Comparison of ENCODE assay signal across 2 worm cellular contexts in the genomic region with DNA sequence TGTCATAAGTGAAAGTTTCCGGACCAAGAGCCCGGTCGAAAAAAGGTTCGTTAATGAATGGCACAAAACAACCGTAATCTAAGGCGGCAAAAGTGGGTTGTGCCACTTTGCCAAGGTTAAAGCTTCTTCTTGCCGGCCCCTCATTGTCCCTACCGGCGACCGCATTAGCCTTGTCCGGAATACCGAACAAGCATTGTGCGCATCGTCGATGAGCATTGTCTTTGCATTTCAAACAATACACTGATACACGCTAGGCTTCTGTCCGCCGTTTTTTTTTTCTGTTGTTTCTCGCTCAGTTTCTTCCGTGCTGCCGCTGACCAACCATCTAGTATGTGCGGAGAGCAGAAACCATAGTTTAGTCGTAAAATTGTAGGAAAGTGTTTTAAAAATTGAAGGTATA.
TF ChIP-seq lines count a peak whose summit lies in the region.

C03F11.2 (minus strand) TSS at position 101 of the 400 bp plus-strand sequence.

TF ChIP-seq in whole organism, L4 larva, 104 proteins besides CTCF, POLR2A, EP300 and RAD21:
- peak; percentile 38 for TF ChIP-seq pqm-1 (tag; optimal IDR thresholded peaks at IDR 0.05; lab: Kevin White, UChicago)
- peak; percentile 38 for TF ChIP-seq nhr-28 (tag; optimal IDR thresholded peaks at IDR 0.05; lab: Kevin White, UChicago)
- TF ChIP-seq nhr-76 (tag; optimal IDR thresholded peaks at IDR 0.05; lab: Kevin White, UChicago) = no peak
- no peak for TF ChIP-seq dmd-9 (GFP tag; IDR thresholded peaks at IDR 0.05; lab: Robert Waterston, UW)
- TF ChIP-seq Y105C5A.15 (GFP tag; IDR thresholded peaks at IDR 0.05; lab: Robert Waterston, UW) = no peak
- no peak for TF ChIP-seq daf-16 (GFP tag; optimal IDR thresholded peaks at IDR 0.05; lab: Kevin White, UChicago)
- TF ChIP-seq daf-16 (tag; optimal IDR thresholded peaks at IDR 0.05; lab: Kevin White, UChicago) = peak; percentile 14
- no peak for TF ChIP-seq gei-8 (GFP tag; optimal IDR thresholded peaks at IDR 0.05; lab: Kevin White, UChicago)
TF ChIP-seq in whole organism, L4 larva: peak in this region for 3.

TF ChIP-seq in whole organism, young adult, 124 proteins besides CTCF, POLR2A, EP300 and RAD21:
- TF ChIP-seq nhr-80 (tag; optimal IDR thresholded peaks at IDR 0.05; lab: Kevin White, UChicago) (peak; percentile 38), F57C9.4 (tag; optimal IDR thresholded peaks at IDR 0.05; lab: Kevin White, UChicago) (no peak)
